Worm (Caenorhabditis elegans) whole organism, L4 larva: Measurements from ENCODE around the gene lsm-8.

Experiments used
- R02D3.7 ChIP-seq: fragments of 150-350 bp; sonication (generic microtip); optimal IDR thresholded peaks from 3 replicates; lab custom pipeline; 2014; ENCODE audit warnings: missing biosample characterization, missing genetic modification characterization
- Y105C5A.15 ChIP-seq: fragments of 200-800 bp; sonication (Bioruptor generic); IDR thresholded peaks from 2 replicates; pipeline ENCODE4 v1.3.6; 2022; ENCODE audit warnings: missing genetic modification characterization, missing compliant biosample characterization
- Y75B8A.6 ChIP-seq: fragments of 200-800 bp; sonication (Bioruptor generic); IDR thresholded peaks from 2 replicates; pipeline ENCODE4 v1.3.6; 2022; ENCODE audit warnings: missing genetic modification reagents, missing genetic modification characterization, missing compliant biosample characterization
- ZK546.5 ChIP-seq, 2 experiments: sonication (generic microtip); optimal IDR thresholded peaks; 2 replicates each; lab custom pipeline; 2017; ENCODE audit warnings: missing biosample characterization in 2 of 2, missing genetic modification characterization in 2 of 2
- aly-2 ChIP-seq: sonication (generic microtip); optimal IDR thresholded peaks from 2 replicates; lab custom pipeline; 2018; ENCODE audit warnings: missing biosample characterization, missing genetic modification characterization
- ceh-20 ChIP-seq: fragments of 200-800 bp; sonication (Bioruptor generic); IDR thresholded peaks from 2 replicates; pipeline ENCODE4 v1.3.6; 2022; ENCODE audit warnings: missing genetic modification reagents, missing genetic modification characterization, missing compliant biosample characterization
- ceh-28 ChIP-seq: fragments of 150-350 bp; optimal IDR thresholded peaks from 2 replicates; lab custom pipeline; 2014; ENCODE audit warnings: missing biosample characterization, missing genetic modification reagents, missing genetic modification characterization
- ceh-32 ChIP-seq: sonication (generic microtip); optimal IDR thresholded peaks from 2 replicates; lab custom pipeline; 2016; ENCODE audit warnings: mild to moderate bottlenecking, missing genetic modification characterization, missing compliant biosample characterization; ENCODE audit not compliant: poor library complexity
- ceh-44 ChIP-seq: fragments of 200-800 bp; sonication (Bioruptor generic); IDR thresholded peaks from 2 replicates; pipeline ENCODE4 v1.3.6; 2022; ENCODE audit warnings: missing genetic modification reagents, missing genetic modification characterization, missing compliant biosample characterization
- ceh-82 ChIP-seq: sonication (generic microtip); optimal IDR thresholded peaks from 2 replicates; lab custom pipeline; 2017; ENCODE audit warnings: missing biosample characterization, missing genetic modification characterization
- cey-2 ChIP-seq: sonication (generic microtip); optimal IDR thresholded peaks from 3 replicates; lab custom pipeline; 2017; ENCODE audit warnings: missing genetic modification characterization, mild to moderate bottlenecking, missing compliant biosample characterization, antibody characterized with exemption, borderline replicate concordance; ENCODE audit not compliant: insufficient read depth
- daf-19 ChIP-seq: fragments of 200-800 bp; sonication (Bioruptor generic); conservative IDR thresholded peaks from 2 replicates; pipeline ENCODE4 v1.3.6; 2022; ENCODE audit warnings: missing genetic modification characterization, missing compliant biosample characterization
- dmd-6 ChIP-seq: fragments of 200-800 bp; sonication (Bioruptor generic); IDR thresholded peaks from 2 replicates; pipeline ENCODE4 v1.3.6; 2022; ENCODE audit warnings: missing genetic modification reagents, missing genetic modification characterization, missing compliant biosample characterization
- dpl-1 ChIP-seq: fragments of 150-350 bp; optimal IDR thresholded peaks from 2 replicates; lab custom pipeline; 2014; ENCODE audit warnings: missing biosample characterization, missing genetic modification reagents, missing genetic modification characterization
- duxl-1 ChIP-seq: sonication (generic microtip); optimal IDR thresholded peaks from 2 replicates; lab custom pipeline; 2016; ENCODE audit warnings: mild to moderate bottlenecking, missing genetic modification characterization, moderate library complexity, missing compliant biosample characterization; ENCODE audit not compliant: poor library complexity
- dve-1 ChIP-seq: sonication (generic microtip); optimal IDR thresholded peaks from 2 replicates; lab custom pipeline; 2017; ENCODE audit warnings: antibody characterized with exemption, mild to moderate bottlenecking, missing genetic modification characterization, missing compliant biosample characterization; ENCODE audit not compliant: insufficient read depth
- egl-27 ChIP-seq: sonication (generic microtip); optimal IDR thresholded peaks from 3 replicates; lab custom pipeline; 2017; ENCODE audit warnings: missing biosample characterization, missing genetic modification reagents, missing genetic modification characterization
- egl-43 ChIP-seq: fragments of 200-800 bp; sonication (Bioruptor generic); IDR thresholded peaks from 2 replicates; pipeline ENCODE4 v1.3.6; 2022; ENCODE audit warnings: missing genetic modification reagents, missing genetic modification characterization, missing compliant biosample characterization
- fos-1 ChIP-seq: fragments of 150-350 bp; optimal IDR thresholded peaks from 2 replicates; lab custom pipeline; 2014; ENCODE audit warnings: missing biosample characterization, missing genetic modification characterization
- gei-8 ChIP-seq: fragments of 200-800 bp; sonication (Bioruptor generic); optimal IDR thresholded peaks from 2 replicates; lab custom pipeline; 2018; ENCODE audit warnings: mild to moderate bottlenecking, missing genetic modification characterization, missing compliant biosample characterization
- hlh-30 ChIP-seq: sonication (generic microtip); optimal IDR thresholded peaks from 2 replicates; lab custom pipeline; 2017; ENCODE audit warnings: antibody characterized with exemption, mild to moderate bottlenecking, missing genetic modification characterization, missing compliant biosample characterization; ENCODE audit not compliant: insufficient read depth
- hmg-1.1 ChIP-seq: fragments of 200-800 bp; sonication (Bioruptor generic); IDR thresholded peaks from 2 replicates; pipeline ENCODE4 v1.3.6; 2022; ENCODE audit warnings: missing genetic modification reagents, missing genetic modification characterization, missing compliant biosample characterization
- jun-1 ChIP-seq: fragments of 150-350 bp; optimal IDR thresholded peaks from 2 replicates; lab custom pipeline; 2014; ENCODE audit warnings: missing biosample characterization, missing genetic modification reagents, missing genetic modification characterization
- lin-1 ChIP-seq: fragments of 200-800 bp; sonication (Bioruptor generic); IDR thresholded peaks from 2 replicates; pipeline ENCODE4 v1.3.6; 2022; ENCODE audit warnings: missing genetic modification reagents, missing genetic modification characterization, missing compliant biosample characterization
- lin-13 ChIP-seq: fragments of 150-350 bp; optimal IDR thresholded peaks from 2 replicates; lab custom pipeline; 2014; ENCODE audit warnings: missing biosample characterization, missing genetic modification reagents, missing genetic modification characterization
- lin-38 ChIP-seq: fragments of 200-800 bp; sonication (Bioruptor generic); IDR thresholded peaks from 2 replicates; pipeline ENCODE4 v1.3.6; 2022; ENCODE audit warnings: missing genetic modification reagents, missing genetic modification characterization, missing compliant biosample characterization
- madf-9 ChIP-seq: fragments of 200-800 bp; sonication (Bioruptor generic); conservative IDR thresholded peaks from 2 replicates; pipeline ENCODE4 v1.3.6; 2022; ENCODE audit warnings: missing genetic modification reagents, missing genetic modification characterization, missing compliant biosample characterization
- mdl-1 ChIP-seq, 2 experiments: fragments of 150-350 bp in 1 of 2; sonication (generic microtip) in 1 of 2; optimal IDR thresholded peaks; 2 replicates each; lab custom pipeline; 2014 to 2017; ENCODE audit warnings: missing biosample characterization in 2 of 2, missing genetic modification characterization in 2 of 2
- mdt-29 ChIP-seq: fragments of 200-800 bp; sonication (Bioruptor generic); IDR thresholded peaks from 2 replicates; pipeline ENCODE4 v1.3.6; 2022; ENCODE audit warnings: missing genetic modification reagents, missing genetic modification characterization, missing compliant biosample characterization
- mep-1 ChIP-seq: fragments of 150-350 bp; sonication (generic microtip); optimal IDR thresholded peaks from 3 replicates; lab custom pipeline; 2014; ENCODE audit warnings: missing biosample characterization, missing genetic modification characterization
- mxl-3 ChIP-seq: fragments of 200-800 bp; sonication (Bioruptor generic); optimal IDR thresholded peaks from 2 replicates; lab custom pipeline; 2018; ENCODE audit warnings: mild to moderate bottlenecking, missing genetic modification characterization, missing compliant biosample characterization
- nhr-10 ChIP-seq: fragments of 150-350 bp; optimal IDR thresholded peaks from 2 replicates; lab custom pipeline; 2014; ENCODE audit warnings: missing biosample characterization, missing genetic modification characterization
- nhr-111 ChIP-seq: fragments of 200-800 bp; sonication (Bioruptor generic); optimal IDR thresholded peaks from 2 replicates; lab custom pipeline; 2018; ENCODE audit warnings: mild to moderate bottlenecking, missing genetic modification characterization, missing compliant biosample characterization
- nhr-25 ChIP-seq: sonication (generic microtip); optimal IDR thresholded peaks from 2 replicates; lab custom pipeline; 2017; ENCODE audit warnings: missing genetic modification characterization, mild to moderate bottlenecking, missing compliant biosample characterization, antibody characterized with exemption, moderate library complexity, borderline replicate concordance; ENCODE audit not compliant: insufficient read depth
- nhr-28 ChIP-seq: fragments of 150-350 bp; optimal IDR thresholded peaks from 2 replicates; lab custom pipeline; 2014; ENCODE audit warnings: missing biosample characterization, missing genetic modification characterization
- nhr-42 ChIP-seq: fragments of 200-800 bp; sonication (Bioruptor generic); IDR thresholded peaks from 2 replicates; pipeline ENCODE4 v1.3.6; 2022; ENCODE audit warnings: missing genetic modification characterization, missing compliant biosample characterization
- nhr-77 ChIP-seq: fragments of 150-350 bp; optimal IDR thresholded peaks from 2 replicates; lab custom pipeline; 2014; ENCODE audit warnings: missing biosample characterization, missing genetic modification characterization
- pha-4 ChIP-seq, 2 experiments: fragments of 150-350 bp in 1 of 2; fragments of 200-800 bp in 1 of 2; sonication (Bioruptor generic) in 1 of 2; IDR thresholded peaks in 1 of 2; optimal IDR thresholded peaks in 1 of 2; 2 replicates each; pipeline versions ENCODE4 v1.3.6 to Lab custom; 2014 to 2022; ENCODE audit warnings: missing genetic modification characterization in 2 of 2, missing genetic modification reagents in 2 of 2, missing biosample characterization in 1 of 2, missing compliant biosample characterization in 1 of 2
- php-3 ChIP-seq: fragments of 200-800 bp; sonication (Bioruptor generic); IDR thresholded peaks from 2 replicates; pipeline ENCODE4 v1.3.6; 2022; ENCODE audit warnings: missing genetic modification reagents, missing genetic modification characterization, missing compliant biosample characterization
- rbr-2 ChIP-seq: sonication (generic microtip); optimal IDR thresholded peaks from 2 replicates; lab custom pipeline; 2016; ENCODE audit warnings: missing genotype, missing genetic modification characterization, missing compliant biosample characterization
- set-16 ChIP-seq: fragments of 200-800 bp; sonication (Bioruptor generic); IDR thresholded peaks from 2 replicates; pipeline ENCODE4 v1.3.6; 2022; ENCODE audit warnings: missing genetic modification reagents, missing genetic modification characterization, missing compliant biosample characterization
- skn-1 ChIP-seq: fragments of 150-350 bp; optimal IDR thresholded peaks from 2 replicates; lab custom pipeline; 2014; ENCODE audit warnings: missing biosample characterization, missing genetic modification characterization
- snpc-1.2 ChIP-seq: fragments of 200-800 bp; sonication (Bioruptor generic); IDR thresholded peaks from 2 replicates; pipeline ENCODE4 v1.3.6; 2022; ENCODE audit warnings: missing genetic modification reagents, missing genetic modification characterization, missing compliant biosample characterization
- spr-3 ChIP-seq: fragments of 200-800 bp; sonication (Bioruptor generic); optimal IDR thresholded peaks from 2 replicates; lab custom pipeline; 2018; ENCODE audit warnings: mild to moderate bottlenecking, missing genetic modification characterization, missing compliant biosample characterization
- tra-1 ChIP-seq: fragments of 200-800 bp; sonication (Bioruptor generic); IDR thresholded peaks from 2 replicates; pipeline ENCODE4 v1.3.6; 2022; ENCODE audit warnings: missing genetic modification reagents, missing genetic modification characterization, missing compliant biosample characterization
- vab-7 ChIP-seq: fragments of 200-800 bp; sonication (Bioruptor generic); IDR thresholded peaks from 2 replicates; pipeline ENCODE4 v1.3.6; 2022; ENCODE audit warnings: missing genetic modification reagents, missing genetic modification characterization, missing compliant biosample characterization
- zag-1 ChIP-seq: fragments of 150-350 bp; optimal IDR thresholded peaks from 2 replicates; lab custom pipeline; 2014; ENCODE audit warnings: missing biosample characterization, missing genetic modification characterization
- zfp-3 ChIP-seq: fragments of 200-800 bp; sonication (Bioruptor generic); conservative IDR thresholded peaks from 2 replicates; pipeline ENCODE4 v1.3.6; 2022; ENCODE audit warnings: missing genetic modification reagents, missing genetic modification characterization, missing compliant biosample characterization
- ztf-7 ChIP-seq: fragments of 150-350 bp; optimal IDR thresholded peaks from 2 replicates; lab custom pipeline; 2014; ENCODE audit warnings: missing biosample characterization, missing genetic modification characterization

Gene lsm-8

ce11 chrIV:6336748-6337147, 10.4 kb downstream of the lsm-8 start:
- TF ChIP-seq ztf-7 (tag; lab: Kevin White, UChicago) = peak; percentile 75
- TF ChIP-seq php-3 (GFP tag; lab: Robert Waterston, UW) = peak; percentile 90
- peak; percentile 95 for TF ChIP-seq mep-1 (tag; lab: Kevin White, UChicago)
- TF ChIP-seq hlh-30 (tag; lab: Kevin White, UChicago) = peak; percentile 100
- peak; percentile 47 for TF ChIP-seq jun-1 (tag; lab: Kevin White, UChicago)
- peak in 1 of 2 experiments; percentile 2 for TF ChIP-seq ZK546.5 (tag; optimal IDR thresholded peaks at IDR 0.05; lab: Kevin White, UChicago)
- peak; percentile 76 for TF ChIP-seq egl-43 (GFP tag; lab: Robert Waterston, UW)
- TF ChIP-seq egl-27 = no peak
- no peak for TF ChIP-seq Y105C5A.15 (GFP tag; lab: Robert Waterston, UW)
- peak; percentile 89 for TF ChIP-seq nhr-28 (tag; lab: Kevin White, UChicago)
- peak; percentile 96 for TF ChIP-seq tra-1 (GFP tag; lab: Robert Waterston, UW)
- peak; percentile 95 for TF ChIP-seq gei-8 (GFP tag; lab: Kevin White, UChicago)
- peak; percentile 99 for TF ChIP-seq mdl-1 (tag; optimal IDR thresholded peaks at IDR 0.05; lab: Kevin White, UChicago)
- TF ChIP-seq skn-1 (tag; lab: Kevin White, UChicago) = peak; percentile 46
- peak; percentile 84 for TF ChIP-seq nhr-25 (tag; lab: Kevin White, UChicago)
- peak; percentile 75 for TF ChIP-seq rbr-2 (tag; lab: Kevin White, UChicago)
- peak; percentile 14 for TF ChIP-seq fos-1 (tag; lab: Kevin White, UChicago)
- peak; percentile 16 for TF ChIP-seq ceh-32 (tag; lab: Kevin White, UChicago)
- TF ChIP-seq lin-13 = peak; percentile 90
- TF ChIP-seq R02D3.7 = no peak
- TF ChIP-seq nhr-111 (GFP tag; lab: Kevin White, UChicago) = no peak
- TF ChIP-seq ceh-44 (GFP tag; lab: Robert Waterston, UW) = no peak
- TF ChIP-seq set-16 (GFP tag; lab: Robert Waterston, UW) = peak; percentile 59
- peak; percentile 80; the same call in 1 of the 2 replicates for TF ChIP-seq nhr-42
- TF ChIP-seq mdt-29 = peak; percentile 95
- peak; percentile 77 for TF ChIP-seq lin-38 (GFP tag; lab: Robert Waterston, UW)
- TF ChIP-seq duxl-1 (tag; lab: Kevin White, UChicago) = peak; percentile 76
- TF ChIP-seq dpl-1 (GFP tag; lab: Kevin White, UChicago) = peak; percentile 72
- TF ChIP-seq vab-7 (GFP tag; lab: Robert Waterston, UW) = peak; percentile 52; the same call in 1 of the 2 replicates
- TF ChIP-seq nhr-10 (tag; lab: Kevin White, UChicago) = peak; percentile 38
- TF ChIP-seq pha-4 (GFP tag; IDR thresholded peaks at IDR 0.05; lab: Robert Waterston, UW) = peak; percentile 77; the same call in 1 of the 2 replicates
- TF ChIP-seq pha-4 (tag; optimal IDR thresholded peaks at IDR 0.05; lab: Kevin White, UChicago) = no peak
- TF ChIP-seq nhr-77 (tag; lab: Kevin White, UChicago) = no peak
- TF ChIP-seq Y75B8A.6 = peak; percentile 52; the same call in 1 of the 2 replicates
- no peak for TF ChIP-seq ceh-28 (tag; lab: Kevin White, UChicago)
- peak; percentile 99 for TF ChIP-seq dmd-6 (GFP tag; lab: Robert Waterston, UW)
- TF ChIP-seq aly-2 (tag; lab: Kevin White, UChicago) = no peak
- TF ChIP-seq madf-9 (GFP tag; lab: Robert Waterston, UW) = 0 out of 2 replicates have a peak, but pooled peaks have one; percentile 44
- peak; percentile 92 for TF ChIP-seq lin-1 (GFP tag; lab: Robert Waterston, UW)
- peak; percentile 99 for TF ChIP-seq dve-1
- peak; percentile 85 for TF ChIP-seq hmg-1.1 (GFP tag; lab: Robert Waterston, UW)
- peak; percentile 97 for TF ChIP-seq ceh-20 (GFP tag; lab: Robert Waterston, UW)
- no peak for TF ChIP-seq zag-1 (tag; lab: Kevin White, UChicago)
- no peak for TF ChIP-seq ceh-82
- TF ChIP-seq daf-19 (GFP tag; lab: Robert Waterston, UW) = no peak; the same call in 1 of the 2 replicates
- TF ChIP-seq cey-2 = peak; percentile 74
- TF ChIP-seq mxl-3 (GFP tag; lab: Kevin White, UChicago) = peak; percentile 99
- 0 out of 2 replicates have a peak, but pooled peaks have one; percentile 38 for TF ChIP-seq snpc-1.2 (GFP tag; lab: Robert Waterston, UW)
- peak; percentile 71 for TF ChIP-seq spr-3
- TF ChIP-seq zfp-3 = peak; percentile 83; the same call in 1 of the 2 replicates
